Worm (Caenorhabditis elegans) whole organism, young adult: ENCODE results near the gene gem-4.

ENCODE experiments used
- B0019.2 ChIP-seq: fragments of 200-800 bp; sonication (Bioruptor generic); conservative IDR thresholded peaks from 2 replicates; pipeline ENCODE4 v1.3.6; 2022; ENCODE audit warnings: missing genetic modification reagents, missing genetic modification characterization, missing compliant biosample characterization
- D2030.7 ChIP-seq: fragments of 200-800 bp; sonication (Bioruptor generic); IDR thresholded peaks from 2 replicates; pipeline ENCODE4 v1.3.6; 2022; ENCODE audit warnings: missing genetic modification reagents, missing genetic modification characterization, missing compliant biosample characterization
- F10E7.11 ChIP-seq: sonication (generic microtip); optimal IDR thresholded peaks from 2 replicates; lab custom pipeline; 2017; ENCODE audit warnings: mild to moderate bottlenecking, missing genetic modification characterization, moderate library complexity, missing compliant biosample characterization
- F55B11.4 ChIP-seq: sonication (generic microtip); optimal IDR thresholded peaks from 2 replicates; lab custom pipeline; 2016; ENCODE audit warnings: missing compliant biosample characterization, missing genetic modification characterization, borderline replicate concordance; ENCODE audit not compliant: insufficient read depth
- K12H6.12 ChIP-seq: fragments of 200-800 bp; sonication (Bioruptor generic); optimal IDR thresholded peaks from 2 replicates; lab custom pipeline; 2018; ENCODE audit warnings: mild to moderate bottlenecking, missing genetic modification characterization, missing compliant biosample characterization
- Y67H2A.10 ChIP-seq: fragments of 200-800 bp; sonication (Bioruptor generic); conservative IDR thresholded peaks from 2 replicates; pipeline ENCODE4 v1.3.6; 2022; ENCODE audit warnings: missing genetic modification reagents, missing genetic modification characterization, missing compliant biosample characterization
- atf-7 ChIP-seq: sonication (generic microtip); optimal IDR thresholded peaks from 2 replicates; lab custom pipeline; 2017; ENCODE audit warnings: mild to moderate bottlenecking, missing genetic modification characterization, missing compliant biosample characterization
- egl-44 ChIP-seq: fragments of 200-800 bp; sonication (Bioruptor generic); IDR thresholded peaks from 2 replicates; pipeline ENCODE4 v1.3.6; 2022; ENCODE audit warnings: missing genetic modification reagents, missing genetic modification characterization, missing compliant biosample characterization
- him-1 ChIP-seq: sonication (generic microtip); optimal IDR thresholded peaks from 2 replicates; lab custom pipeline; 2016; ENCODE audit warnings: missing genotype, missing genetic modification reagents, missing genetic modification characterization, missing compliant biosample characterization
- hrde-1 ChIP-seq: sonication (generic microtip); optimal IDR thresholded peaks from 2 replicates; lab custom pipeline; 2016; ENCODE audit warnings: missing genetic modification characterization, mild to moderate bottlenecking, missing compliant biosample characterization, moderate library complexity, missing genotype, missing genetic modification reagents, borderline replicate concordance
- lsy-27 ChIP-seq: sonication (generic microtip); optimal IDR thresholded peaks from 2 replicates; lab custom pipeline; 2017; ENCODE audit warnings: missing genetic modification characterization, mild to moderate bottlenecking, missing compliant biosample characterization, antibody characterized with exemption, missing genotype, borderline replicate concordance; ENCODE audit not compliant: insufficient read depth
- rcor-1 ChIP-seq: fragments of 200-800 bp; sonication (Bioruptor generic); IDR thresholded peaks from 2 replicates; pipeline ENCODE4 v1.3.6; 2022; ENCODE audit warnings: missing genetic modification reagents, missing genetic modification characterization, missing compliant biosample characterization
- snpc-4 ChIP-seq, 5 experiments: fragments of 150-350 bp in 1 of 5; sonication (generic microtip) in 4 of 5; optimal IDR thresholded peaks; 2 replicates each; lab custom pipeline; 2014 to 2018; ENCODE audit warnings: missing genetic modification characterization in 5 of 5, missing biosample characterization in 3 of 5, antibody characterized with exemption in 2 of 5, mild to moderate bottlenecking in 2 of 5, missing compliant biosample characterization in 2 of 5, missing genotype in 2 of 5, moderate library complexity in 2 of 5, missing genetic modification reagents in 1 of 5

ce11 chrIV:11738092-11738617 lies 7.3 kb upstream of the gem-4 start, which contains the start of gene K01A6.7:
- TF ChIP-seq lsy-27 (no peak), rcor-1 (GFP tag; lab: Robert Waterston, UW) (no peak), K12H6.12 (tag; lab: Kevin White, UChicago) (no peak), snpc-4 (GFP tag; optimal IDR thresholded peaks at IDR 0.05; lab: Kevin White, UChicago) (no peak), snpc-4 (tag; optimal IDR thresholded peaks at IDR 0.05; lab: Kevin White, UChicago) (no peak), B0019.2 (GFP tag; lab: Robert Waterston, UW) (no peak), atf-7 (no peak), F10E7.11 (no peak), him-1 (tag; lab: Kevin White, UChicago) (no peak), Y67H2A.10 (GFP tag; lab: Robert Waterston, UW) (no peak), D2030.7 (no peak), hrde-1 (tag; lab: Kevin White, UChicago) (no peak), egl-44 (GFP tag; lab: Robert Waterston, UW) (no peak), F55B11.4 (tag; lab: Kevin White, UChicago) (no peak)
